Fruit fly (Drosophila melanogaster): ENCODE results near the gene CG34116.

dm6 chr3L:19798978-19799377 is 6.9 kb downstream of the CG34116 start, which contains the start of gene Ir76a:
- TF ChIP-seq psq (GFP tag; optimal IDR thresholded peaks at IDR 0.05) (no peak), OdsH (GFP tag; optimal IDR thresholded peaks at IDR 0.05) (no peak), Dfd (GFP tag; optimal IDR thresholded peaks at IDR 0.05) (no peak)
